Fruit fly (Drosophila melanogaster) whole organism, embryonic: Measurements from ENCODE around the gene NPF.

ENCODE experiments used
- Adf1 ChIP-seq: fragments of 200-800 bp; sonication (Bioruptor generic); IDR thresholded peaks from 2 replicates; pipeline ENCODE4 v1.3.6; 2022; ENCODE audit warnings: missing biosample characterization, missing genetic modification characterization
- BEAF-32 ChIP-seq: fragments of 200-800 bp; sonication (Bioruptor generic); optimal IDR thresholded peaks from 3 replicates; lab custom pipeline; 2017; ENCODE audit warnings: missing biosample characterization, missing genetic modification characterization, mild to moderate bottlenecking, moderate library complexity, missing genetic modification reagents
- C15 ChIP-seq: fragments of 200-800 bp; sonication (Bioruptor generic); IDR thresholded peaks from 3 replicates; pipeline ENCODE4 v1.3.6; 2022; ENCODE audit warnings: missing biosample characterization, missing genetic modification characterization
- CG12104 ChIP-seq: fragments of 200-800 bp; sonication (Bioruptor generic); optimal IDR thresholded peaks from 3 replicates; lab custom pipeline; 2016; ENCODE audit warnings: missing biosample characterization, missing genetic modification characterization
- CG12659 ChIP-seq: fragments of 200-800 bp; sonication (Bioruptor generic); optimal IDR thresholded peaks from 3 replicates; lab custom pipeline; 2017; ENCODE audit warnings: mild to moderate bottlenecking, missing biosample characterization, missing genetic modification reagents, missing genetic modification characterization
- CG14710 ChIP-seq: fragments of 200-800 bp; sonication (Bioruptor generic); optimal IDR thresholded peaks from 3 replicates; lab custom pipeline; 2019; ENCODE audit warnings: missing biosample characterization, mild to moderate bottlenecking, missing genetic modification characterization, moderate library complexity
- CG15601 ChIP-seq: fragments of 200-800 bp; sonication (Bioruptor generic); optimal IDR thresholded peaks from 3 replicates; lab custom pipeline; 2019; ENCODE audit warnings: missing biosample characterization, mild to moderate bottlenecking, missing genetic modification characterization, moderate library complexity
- CG16813 ChIP-seq: fragments of 200-800 bp; sonication (Bioruptor generic); IDR thresholded peaks from 3 replicates; pipeline ENCODE4 v1.3.6; 2022; ENCODE audit warnings: missing biosample characterization, missing genetic modification characterization; ENCODE audit not compliant: partially characterized antibody
- CG18011 ChIP-seq: fragments of 200-800 bp; sonication (Bioruptor generic); optimal IDR thresholded peaks from 2 replicates; lab custom pipeline; 2017; ENCODE audit warnings: missing biosample characterization, missing genetic modification characterization, mild to moderate bottlenecking, moderate library complexity, missing genotype
- CG18599 ChIP-seq: fragments of 200-800 bp; sonication (Bioruptor generic); optimal IDR thresholded peaks from 3 replicates; lab custom pipeline; 2017; ENCODE audit warnings: missing biosample characterization, missing genetic modification characterization, mild to moderate bottlenecking, moderate library complexity, missing genetic modification reagents
- CG30020 ChIP-seq: fragments of 200-800 bp; optimal IDR thresholded peaks from 2 replicates; lab custom pipeline; 2019; ENCODE audit warnings: missing biosample characterization, mild to moderate bottlenecking, missing genetic modification characterization, moderate library complexity
- CG6791 ChIP-seq: fragments of 200-800 bp; sonication (Bioruptor generic); IDR thresholded peaks from 3 replicates; pipeline ENCODE4 v1.3.6; 2022; ENCODE audit warnings: missing biosample characterization, missing genetic modification characterization; ENCODE audit not compliant: partially characterized antibody
- CoRest ChIP-seq: fragments of 200-800 bp; sonication (Bioruptor generic); optimal IDR thresholded peaks from 3 replicates; lab custom pipeline; 2018; ENCODE audit warnings: missing biosample characterization, mild to moderate bottlenecking, missing genetic modification characterization, moderate library complexity
- Doc3 ChIP-seq: fragments of 200-800 bp; sonication (Bioruptor generic); IDR thresholded peaks from 3 replicates; pipeline ENCODE4 v1.3.6; 2022; ENCODE audit warnings: missing biosample characterization, missing genetic modification characterization; ENCODE audit not compliant: partially characterized antibody
- E2f2 ChIP-seq: fragments of 200-800 bp; sonication (Bioruptor generic); IDR thresholded peaks from 2 replicates; pipeline ENCODE4 v1.3.6; 2022; ENCODE audit warnings: missing biosample characterization, missing genetic modification characterization
- Ets97D ChIP-seq: fragments of 200-800 bp; sonication (Bioruptor generic); optimal IDR thresholded peaks from 3 replicates; lab custom pipeline; 2016; ENCODE audit warnings: missing biosample characterization, missing genetic modification characterization
- HmgZ ChIP-seq: fragments of 200-800 bp; sonication (Bioruptor generic); optimal IDR thresholded peaks from 2 replicates; lab custom pipeline; 2018; ENCODE audit warnings: missing biosample characterization, mild to moderate bottlenecking, missing genetic modification characterization
- Hmr ChIP-seq: fragments of 200-800 bp; sonication (Bioruptor generic); optimal IDR thresholded peaks from 3 replicates; lab custom pipeline; 2017; ENCODE audit warnings: mild to moderate bottlenecking, missing biosample characterization, missing genetic modification reagents, missing genetic modification characterization
- Myb ChIP-seq: fragments of 200-800 bp; sonication (Bioruptor generic); optimal IDR thresholded peaks from 2 replicates; lab custom pipeline; 2016; ENCODE audit warnings: missing biosample characterization, missing genetic modification characterization
- NFAT ChIP-seq: fragments of 200-800 bp; sonication (Bioruptor generic); IDR thresholded peaks from 2 replicates; pipeline ENCODE4 v1.3.6; 2022; ENCODE audit warnings: missing biosample characterization, missing genetic modification characterization
- Nf-YA ChIP-seq: fragments of 200-800 bp; sonication (Bioruptor generic); IDR thresholded peaks from 2 replicates; pipeline ENCODE4 v1.3.6; 2022; ENCODE audit warnings: missing biosample characterization, missing genetic modification characterization
- Nf-YB ChIP-seq: fragments of 200-800 bp; sonication (Bioruptor generic); optimal IDR thresholded peaks from 3 replicates; lab custom pipeline; 2019; ENCODE audit warnings: missing biosample characterization, mild to moderate bottlenecking, missing genetic modification characterization, moderate library complexity
- Nf-YC ChIP-seq: fragments of 200-800 bp; optimal IDR thresholded peaks from 3 replicates; lab custom pipeline; 2019; ENCODE audit warnings: missing biosample characterization, mild to moderate bottlenecking, missing genetic modification characterization, moderate library complexity
- PHDP ChIP-seq: fragments of 200-800 bp; sonication (Bioruptor generic); optimal IDR thresholded peaks from 3 replicates; lab custom pipeline; 2018; ENCODE audit warnings: missing biosample characterization, mild to moderate bottlenecking, missing genetic modification characterization, moderate library complexity
- Scr ChIP-seq: fragments of 200-800 bp; sonication (Bioruptor generic); IDR thresholded peaks from 2 replicates; pipeline ENCODE4 v1.3.6; 2022; ENCODE audit warnings: missing biosample characterization, missing genetic modification characterization; ENCODE audit not compliant: partially characterized antibody
- YL-1 ChIP-seq: fragments of 200-800 bp; sonication (Bioruptor generic); optimal IDR thresholded peaks from 3 replicates; lab custom pipeline; 2017; ENCODE audit warnings: missing biosample characterization, mild to moderate bottlenecking, missing genetic modification characterization
- ato ChIP-seq: fragments of 200-800 bp; sonication (Bioruptor generic); IDR thresholded peaks from 2 replicates; pipeline ENCODE4 v1.3.6; 2022; ENCODE audit warnings: missing biosample characterization, missing genetic modification characterization; ENCODE audit not compliant: partially characterized antibody
- cg ChIP-seq: fragments of 200-800 bp; sonication (Bioruptor generic); optimal IDR thresholded peaks from 3 replicates; lab custom pipeline; 2019; ENCODE audit warnings: missing biosample characterization, mild to moderate bottlenecking, missing genetic modification characterization, moderate library complexity
- chinmo ChIP-seq: fragments of 200-800 bp; sonication (Bioruptor generic); IDR thresholded peaks from 4 replicates; pipeline ENCODE4 v1.3.6; 2022; ENCODE audit warnings: missing biosample characterization, missing genetic modification characterization; ENCODE audit not compliant: partially characterized antibody
- dm ChIP-seq: fragments of 200-800 bp; sonication (Bioruptor generic); optimal IDR thresholded peaks from 3 replicates; lab custom pipeline; 2016; ENCODE audit warnings: missing biosample characterization, missing genetic modification characterization
- hb ChIP-seq: fragments of 200-800 bp; sonication (Bioruptor generic); IDR thresholded peaks from 3 replicates; pipeline ENCODE4 v1.3.6; 2022; ENCODE audit warnings: missing biosample characterization, missing genetic modification characterization; ENCODE audit not compliant: partially characterized antibody
- hbn ChIP-seq: fragments of 200-800 bp; sonication (Bioruptor generic); IDR thresholded peaks from 2 replicates; pipeline ENCODE4 v1.3.6; 2022; ENCODE audit warnings: missing biosample characterization, missing genetic modification characterization; ENCODE audit not compliant: partially characterized antibody
- knrl ChIP-seq: fragments of 200-800 bp; sonication (Bioruptor generic); IDR thresholded peaks from 3 replicates; pipeline ENCODE4 v1.3.6; 2022; ENCODE audit warnings: missing biosample characterization, missing genetic modification characterization; ENCODE audit not compliant: partially characterized antibody
- mld ChIP-seq: fragments of 200-800 bp; sonication (Bioruptor generic); IDR thresholded peaks from 3 replicates; pipeline ENCODE4 v1.3.6; 2022; ENCODE audit warnings: missing biosample characterization, missing genetic modification characterization; ENCODE audit not compliant: partially characterized antibody
- nerfin-2 ChIP-seq: fragments of 200-800 bp; sonication (Bioruptor generic); IDR thresholded peaks from 2 replicates; pipeline ENCODE4 v1.3.6; 2022; ENCODE audit warnings: missing biosample characterization, missing genetic modification characterization; ENCODE audit not compliant: partially characterized antibody
- nmo ChIP-seq: fragments of 200-800 bp; sonication (Bioruptor generic); optimal IDR thresholded peaks from 2 replicates; lab custom pipeline; 2018; ENCODE audit warnings: missing biosample characterization, mild to moderate bottlenecking, missing genetic modification characterization, moderate library complexity
- phol ChIP-seq: fragments of 200-800 bp; sonication (Bioruptor generic); optimal IDR thresholded peaks from 3 replicates; lab custom pipeline; 2018; ENCODE audit warnings: missing biosample characterization, mild to moderate bottlenecking, missing genetic modification characterization, moderate library complexity
- pita ChIP-seq: fragments of 200-800 bp; sonication (Bioruptor generic); optimal IDR thresholded peaks from 2 replicates; lab custom pipeline; 2017; ENCODE audit warnings: missing biosample characterization, mild to moderate bottlenecking, missing genetic modification characterization
- pzg ChIP-seq: fragments of 200-800 bp; sonication (Bioruptor generic); optimal IDR thresholded peaks from 3 replicates; lab custom pipeline; 2018; ENCODE audit warnings: missing biosample characterization, mild to moderate bottlenecking, missing genetic modification characterization, moderate library complexity
- slbo ChIP-seq: fragments of 200-800 bp; sonication (Bioruptor generic); IDR thresholded peaks from 2 replicates; pipeline ENCODE4 v1.3.6; 2022; ENCODE audit warnings: missing biosample characterization, missing genetic modification characterization
- sqz ChIP-seq: fragments of 200-800 bp; sonication (Bioruptor generic); optimal IDR thresholded peaks from 3 replicates; lab custom pipeline; 2018; ENCODE audit warnings: missing biosample characterization, mild to moderate bottlenecking, missing genetic modification characterization
- stwl ChIP-seq: fragments of 200-800 bp; sonication (Bioruptor generic); optimal IDR thresholded peaks from 3 replicates; lab custom pipeline; 2018; ENCODE audit warnings: missing biosample characterization, mild to moderate bottlenecking, missing genetic modification characterization, moderate library complexity
- trem ChIP-seq: fragments of 200-800 bp; optimal IDR thresholded peaks from 3 replicates; lab custom pipeline; 2019; ENCODE audit warnings: missing biosample characterization, mild to moderate bottlenecking, missing genetic modification characterization, moderate library complexity
- unc-4 ChIP-seq: fragments of 200-800 bp; sonication (Bioruptor generic); IDR thresholded peaks from 2 replicates; pipeline ENCODE4 v1.3.6; 2022; ENCODE audit warnings: missing biosample characterization, missing genetic modification characterization; ENCODE audit not compliant: partially characterized antibody
- zen2 ChIP-seq: fragments of 200-800 bp; sonication (Bioruptor generic); IDR thresholded peaks from 3 replicates; pipeline ENCODE4 v1.3.6; 2022; ENCODE audit warnings: missing biosample characterization, missing genetic modification characterization; ENCODE audit not compliant: partially characterized antibody
- zfh1 ChIP-seq: fragments of 200-800 bp; sonication (Bioruptor generic); IDR thresholded peaks from 3 replicates; pipeline ENCODE4 v1.3.6; 2022; ENCODE audit warnings: missing biosample characterization, missing genetic modification characterization

The NPF gene

DNA sequence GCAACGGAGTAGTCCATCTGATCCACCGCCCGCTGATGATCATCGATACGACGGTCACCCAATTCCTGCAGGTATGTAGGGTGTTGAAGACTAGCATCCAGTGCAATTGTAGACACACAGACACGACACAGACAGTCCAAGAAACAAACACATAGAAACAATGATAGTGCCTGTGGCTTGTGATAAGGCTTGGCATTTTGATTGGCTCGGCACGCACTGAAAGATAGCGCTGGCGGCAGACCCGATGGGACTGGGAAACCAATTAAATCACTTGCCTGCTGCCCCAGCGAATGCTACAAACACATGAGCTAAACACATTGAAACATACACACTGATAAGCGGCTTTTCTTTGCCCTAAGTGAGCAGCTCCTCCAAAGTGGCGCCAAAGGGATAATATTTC is 23.7 kb downstream of the NPF start:
- peak; percentile 49 for TF ChIP-seq cg
- TF ChIP-seq slbo (GFP tag; lab: Robert Waterston, UW) = no peak
- TF ChIP-seq Nf-YA (GFP tag; lab: Robert Waterston, UW) = peak; percentile 25; the same call in 1 of the 2 replicates
- TF ChIP-seq NFAT (GFP tag; lab: Robert Waterston, UW) = 0 out of 2 replicates have a peak, but pooled peaks have one; percentile 5
- no peak for TF ChIP-seq dm (GFP tag; lab: Kevin White, UChicago)
- TF ChIP-seq CG6791 = no peak
- TF ChIP-seq CG12104 = no peak
- TF ChIP-seq Nf-YC (tag; lab: Kevin White, UChicago) = peak; percentile 95
- peak; percentile 95 for TF ChIP-seq Nf-YB (GFP tag; lab: Kevin White, UChicago)

dm6 chr3R:16640005-16640408 is 31.0 kb downstream of the NPF start, which contains the start of gene nonA-l:
Gene nonA-l, plus strand, starts transcription at chr3R:16640205.
- TF ChIP-seq sqz (GFP tag; lab: Kevin White, UChicago) = peak; percentile 20
- TF ChIP-seq CG6791 = peak; percentile 85
- peak; percentile 70 for TF ChIP-seq pzg (GFP tag; lab: Kevin White, UChicago)
- peak; percentile 48 for TF ChIP-seq HmgZ (tag; lab: Kevin White, UChicago)
- peak; percentile 64 for TF ChIP-seq CG14710
- peak; percentile 28 for TF ChIP-seq phol
- peak; percentile 73 for TF ChIP-seq ato (GFP tag; lab: Robert Waterston, UW)
- TF ChIP-seq hb (GFP tag; lab: Robert Waterston, UW) = peak; percentile 71
- no peak for TF ChIP-seq C15 (GFP tag; lab: Robert Waterston, UW)
- TF ChIP-seq Ets97D (GFP tag; lab: Kevin White, UChicago) = peak; percentile 61
- no peak for TF ChIP-seq CG18599
- peak; percentile 55 for TF ChIP-seq pita (GFP tag; lab: Kevin White, UChicago)
- peak; percentile 74 for TF ChIP-seq hbn (GFP tag; lab: Robert Waterston, UW)
- TF ChIP-seq Myb (GFP tag; lab: Kevin White, UChicago) = peak; percentile 65
- TF ChIP-seq unc-4 (GFP tag; lab: Robert Waterston, UW) = peak; percentile 87
- no peak for TF ChIP-seq PHDP (tag; lab: Kevin White, UChicago)
- TF ChIP-seq zen2 (GFP tag; lab: Robert Waterston, UW) = no peak; the same call in 2 of the 3 replicates
- TF ChIP-seq E2f2 (GFP tag; lab: Robert Waterston, UW) = peak; percentile 96
- TF ChIP-seq CG30020 (tag; lab: Kevin White, UChicago) = peak; percentile 36
- TF ChIP-seq Doc3 (GFP tag; lab: Robert Waterston, UW) = peak; percentile 69
- TF ChIP-seq mld (GFP tag; lab: Robert Waterston, UW) = peak; percentile 78; the same call in 2 of the 3 replicates
- no peak for TF ChIP-seq Hmr (GFP tag; lab: Kevin White, UChicago)
- peak; percentile 53 for TF ChIP-seq CoRest (tag; lab: Kevin White, UChicago)
- peak; percentile 78 for TF ChIP-seq YL-1
- TF ChIP-seq knrl (GFP tag; lab: Robert Waterston, UW) = peak; percentile 83
- peak; percentile 83 for TF ChIP-seq stwl (tag; lab: Kevin White, UChicago)
- peak; percentile 49 for TF ChIP-seq CG15601 (tag; lab: Kevin White, UChicago)
- no peak for TF ChIP-seq Adf1 (GFP tag; lab: Robert Waterston, UW)
- peak; percentile 42 for TF ChIP-seq nmo (GFP tag; lab: Kevin White, UChicago)
- peak; percentile 53 for TF ChIP-seq trem (tag; lab: Kevin White, UChicago)
- TF ChIP-seq BEAF-32 (GFP tag; lab: Kevin White, UChicago) = peak; percentile 86
- peak; percentile 92 for TF ChIP-seq nerfin-2
- TF ChIP-seq chinmo (GFP tag; lab: Robert Waterston, UW) = 0 out of 4 replicates have a peak, but pooled peaks have one; percentile 60
- no peak for TF ChIP-seq zfh1
- peak; percentile 88 for TF ChIP-seq CG16813 (GFP tag; lab: Robert Waterston, UW)
- TF ChIP-seq CG12659 (GFP tag; lab: Kevin White, UChicago) = peak; percentile 56
- TF ChIP-seq Scr (GFP tag; lab: Robert Waterston, UW) = peak; percentile 88
- no peak for TF ChIP-seq CG18011
